Worm (Caenorhabditis elegans) whole organism, early embryonic: ENCODE measurements around the gene col-132.

ENCODE experiments used
- F13C5.2 ChIP-seq: sonication (generic microtip); optimal IDR thresholded peaks from 2 replicates; lab custom pipeline; 2017; ENCODE audit warnings: mild to moderate bottlenecking, missing genetic modification characterization, inconsistent platforms, missing compliant biosample characterization
- aly-1 ChIP-seq: sonication (generic microtip); optimal IDR thresholded peaks from 2 replicates; lab custom pipeline; 2016; ENCODE audit warnings: missing genetic modification characterization, missing compliant biosample characterization
- ama-1 ChIP-seq: fragments of 150-350 bp; optimal IDR thresholded peaks from 2 replicates; lab custom pipeline; 2014
- ets-7 ChIP-seq: sonication (generic microtip); optimal IDR thresholded peaks from 2 replicates; lab custom pipeline; 2016; ENCODE audit warnings: missing genotype, missing genetic modification characterization, missing compliant biosample characterization
- flt-1 ChIP-seq: fragments of 200-800 bp; sonication (Bioruptor generic); IDR thresholded peaks from 2 replicates; pipeline ENCODE4 v1.3.6; 2022; ENCODE audit warnings: missing genetic modification characterization, missing compliant biosample characterization
- hmbx-1 ChIP-seq: sonication (generic microtip); optimal IDR thresholded peaks from 2 replicates; lab custom pipeline; 2016; ENCODE audit warnings: mild to moderate bottlenecking, missing genetic modification characterization, missing compliant biosample characterization
- hmg-4 ChIP-seq: fragments of 200-800 bp; sonication (Bioruptor generic); optimal IDR thresholded peaks from 2 replicates; lab custom pipeline; 2018; ENCODE audit warnings: mild to moderate bottlenecking, missing genetic modification characterization, missing compliant biosample characterization
- pes-1 ChIP-seq: fragments of 200-800 bp; sonication (Bioruptor generic); IDR thresholded peaks from 2 replicates; pipeline ENCODE4 v1.3.6; 2022; ENCODE audit warnings: missing genetic modification reagents, missing genetic modification characterization, missing compliant biosample characterization
- tra-4 ChIP-seq: sonication (generic microtip); optimal IDR thresholded peaks from 2 replicates; lab custom pipeline; 2017; ENCODE audit warnings: missing genetic modification characterization, missing compliant biosample characterization

- TF ChIP-seq pes-1 (GFP tag; lab: Robert Waterston, UW) = no peak
- TF ChIP-seq hmg-4 (GFP tag; lab: Kevin White, UChicago) = no peak
- no peak for TF ChIP-seq flt-1 (GFP tag; lab: Robert Waterston, UW)
- no peak for TF ChIP-seq F13C5.2
- TF ChIP-seq aly-1 = no peak
- TF ChIP-seq ets-7 = no peak
- no peak for TF ChIP-seq ama-1 (lab: Kevin White, UChicago)
- no peak for TF ChIP-seq hmbx-1
- TF ChIP-seq tra-4 (tag; lab: Kevin White, UChicago) = no peak
These were observed 4.2 kb downstream of the col-132 start, which contains the start of gene spin-2 for ce11 chrIV:13086705-13087104.
